5 fruit fly cellular contexts compared by ENCODE assay signal in the genomic region with DNA sequence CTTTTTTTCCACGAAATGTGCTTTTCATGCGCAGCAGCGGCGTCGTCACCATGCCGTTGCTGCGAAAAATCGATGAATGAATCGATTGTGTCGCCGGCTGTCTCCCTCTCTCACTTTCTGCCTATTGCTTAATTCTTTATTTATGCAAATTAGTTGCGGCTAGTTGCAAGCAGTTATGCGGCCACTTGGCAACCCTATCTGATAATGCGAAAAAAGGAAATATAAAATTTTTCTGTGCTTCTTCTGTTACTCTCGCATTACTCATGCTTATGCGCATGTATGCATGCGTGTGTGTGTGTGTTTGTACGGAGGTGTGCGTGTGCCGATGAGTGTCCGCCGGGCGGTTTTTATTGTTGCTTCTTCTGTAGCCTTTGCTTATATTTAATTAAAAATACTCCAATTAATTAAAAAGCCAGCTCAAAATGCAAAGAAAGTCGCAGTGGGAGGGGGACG.
TF ChIP-seq lines count a peak whose summit lies in the region.

No protein-coding gene starts in this region.

- TF ChIP-seq CTCF in whole organism, embryonic (GFP tag; optimal IDR thresholded peaks at IDR 0.05; lab: Kevin White, UChicago) = no peak

TF ChIP-seq in whole organism, adult, 20 proteins besides CTCF, POLR2A, EP300 and RAD21:
- TF ChIP-seq Hr96 (GFP tag; optimal IDR thresholded peaks at IDR 0.05; lab: Kevin White, UChicago) (peak; percentile 38), kay (GFP tag; lab: Kevin White, UChicago; ENCODE audit: borderline replicate concordance) (peak; percentile 96), pad (GFP tag; optimal IDR thresholded peaks at IDR 0.05; lab: Kevin White, UChicago) (no peak), CG14711 (tag; optimal IDR thresholded peaks at IDR 0.05; lab: Kevin White, UChicago) (peak; percentile 94)

TF ChIP-seq in whole organism, embryonic, 481 proteins besides CTCF, POLR2A, EP300 and RAD21 (continues in another document):
- peak in 1 of 2 experiments; percentile 15 for TF ChIP-seq Pdp1 (GFP tag; optimal IDR thresholded peaks at IDR 0.05; lab: Kevin White, UChicago)
- TF ChIP-seq CG12104 (GFP tag; optimal IDR thresholded peaks at IDR 0.05; lab: Kevin White, UChicago) = no peak
- TF ChIP-seq dan (GFP tag; IDR thresholded peaks at IDR 0.05; lab: Robert Waterston, UW) = no peak
- no peak for TF ChIP-seq jigr1 (GFP tag; IDR thresholded peaks at IDR 0.05; lab: Robert Waterston, UW)
- TF ChIP-seq ems (GFP tag; optimal IDR thresholded peaks at IDR 0.05; lab: Kevin White, UChicago) = peak; percentile 39
- peak; percentile 0 for TF ChIP-seq MTF-1 (GFP tag; optimal IDR thresholded peaks at IDR 0.05; lab: Kevin White, UChicago; ENCODE audit: borderline replicate concordance)
- TF ChIP-seq abd-A (tag; optimal IDR thresholded peaks at IDR 0.05; lab: Kevin White, UChicago) = peak; percentile 9
- 0 out of 2 replicates have a peak, but pooled peaks have one; percentile 3 for TF ChIP-seq seq (GFP tag; IDR thresholded peaks at IDR 0.05; lab: Robert Waterston, UW)
- TF ChIP-seq rib (GFP tag; IDR thresholded peaks at IDR 0.05; lab: Robert Waterston, UW) = peak; percentile 10; the same call in 1 of the 2 replicates
- no peak for TF ChIP-seq CG11696 (GFP tag; IDR thresholded peaks at IDR 0.05; lab: Robert Waterston, UW)
- peak; percentile 49 for TF ChIP-seq mirr (GFP tag; optimal IDR thresholded peaks at IDR 0.05; lab: Kevin White, UChicago)
- TF ChIP-seq CG33213 (GFP tag; optimal IDR thresholded peaks at IDR 0.05; lab: Kevin White, UChicago) = peak; percentile 10
- TF ChIP-seq CG14014 (GFP tag; IDR thresholded peaks at IDR 0.05; lab: Robert Waterston, UW) = 0 out of 2 replicates have a peak, but pooled peaks have one; percentile 25
- TF ChIP-seq CG4282 (GFP tag; optimal IDR thresholded peaks at IDR 0.05; lab: Kevin White, UChicago) = peak; percentile 21
- peak; percentile 13 for TF ChIP-seq maf-S (GFP tag; optimal IDR thresholded peaks at IDR 0.05; lab: Kevin White, UChicago)
- TF ChIP-seq vvl (GFP tag; IDR thresholded peaks at IDR 0.05; lab: Robert Waterston, UW) = peak; percentile 71
- peak; percentile 8 for TF ChIP-seq CG3281 (GFP tag; optimal IDR thresholded peaks at IDR 0.05; lab: Kevin White, UChicago)
- peak; percentile 2 for TF ChIP-seq CG7839 (tag; optimal IDR thresholded peaks at IDR 0.05; lab: Kevin White, UChicago)
- peak; percentile 3 for TF ChIP-seq schlank (tag; optimal IDR thresholded peaks at IDR 0.05; lab: Kevin White, UChicago)

TF ChIP-seq in whole organism, prepupa, 60 proteins besides CTCF, POLR2A, EP300 and RAD21 (continues in another document):
- peak; percentile 14 for TF ChIP-seq Eip75B (GFP tag; optimal IDR thresholded peaks at IDR 0.05; lab: Kevin White, UChicago)
- no peak for TF ChIP-seq Lpt (GFP tag; optimal IDR thresholded peaks at IDR 0.05; lab: Kevin White, UChicago)
- peak; percentile 18 for TF ChIP-seq CG10631 (GFP tag; optimal IDR thresholded peaks at IDR 0.05; lab: Kevin White, UChicago)
- TF ChIP-seq salr (GFP tag; optimal IDR thresholded peaks at IDR 0.05; lab: Kevin White, UChicago) = no peak
- TF ChIP-seq pdm3 (GFP tag; optimal IDR thresholded peaks at IDR 0.05; lab: Kevin White, UChicago) = peak; percentile 40
- peak; percentile 44 for TF ChIP-seq esn (GFP tag; optimal IDR thresholded peaks at IDR 0.05; lab: Kevin White, UChicago)
- TF ChIP-seq CG6854 (GFP tag; optimal IDR thresholded peaks at IDR 0.05; lab: Kevin White, UChicago) = no peak
- peak; percentile 41 for TF ChIP-seq CG3919 (GFP tag; optimal IDR thresholded peaks at IDR 0.05; lab: Kevin White, UChicago)
- peak; percentile 28; the same call in 1 of the 2 replicates for TF ChIP-seq CG15336 (GFP tag; IDR thresholded peaks at IDR 0.05; lab: Robert Waterston, UW)
- TF ChIP-seq CG7368 (GFP tag; optimal IDR thresholded peaks at IDR 0.05; lab: Kevin White, UChicago) = peak; percentile 31
- no peak for TF ChIP-seq fkh (GFP tag; optimal IDR thresholded peaks at IDR 0.05; lab: Kevin White, UChicago)
- no peak for TF ChIP-seq CG11762 (GFP tag; optimal IDR thresholded peaks at IDR 0.05; lab: Kevin White, UChicago; ENCODE audit: insufficient read depth)
- peak; percentile 5 for TF ChIP-seq CG3032 (tag; optimal IDR thresholded peaks at IDR 0.05; lab: Kevin White, UChicago)
- TF ChIP-seq vri (GFP tag; optimal IDR thresholded peaks at IDR 0.05; lab: Kevin White, UChicago) = peak; percentile 16
- TF ChIP-seq Smox (GFP tag; optimal IDR thresholded peaks at IDR 0.05; lab: Kevin White, UChicago) = no peak
- no peak for TF ChIP-seq cyc (GFP tag; optimal IDR thresholded peaks at IDR 0.05; lab: Kevin White, UChicago)
- 0 out of 2 replicates have a peak, but pooled peaks have one; percentile 35 for TF ChIP-seq Gug (GFP tag; IDR thresholded peaks at IDR 0.05; lab: Robert Waterston, UW)
- TF ChIP-seq CG16779 (tag; optimal IDR thresholded peaks at IDR 0.05; lab: Kevin White, UChicago) = no peak
- peak; percentile 10 for TF ChIP-seq Ets96B (tag; optimal IDR thresholded peaks at IDR 0.05; lab: Kevin White, UChicago)
- no peak for TF ChIP-seq Sox14 (GFP tag; optimal IDR thresholded peaks at IDR 0.05; lab: Kevin White, UChicago)
- TF ChIP-seq OdsH (GFP tag; optimal IDR thresholded peaks at IDR 0.05; lab: Kevin White, UChicago) = peak; percentile 41

TF ChIP-seq in whole organism, pupa, 21 proteins besides CTCF, POLR2A, EP300 and RAD21:
- TF ChIP-seq gl (tag; optimal IDR thresholded peaks at IDR 0.05; lab: Kevin White, UChicago) (no peak), CG9948 (tag; optimal IDR thresholded peaks at IDR 0.05; lab: Kevin White, UChicago) (no peak), CG34367 (tag; optimal IDR thresholded peaks at IDR 0.05; lab: Kevin White, UChicago) (no peak), CG17806 (tag; optimal IDR thresholded peaks at IDR 0.05; lab: Kevin White, UChicago) (no peak), CG32121 (GFP tag; IDR thresholded peaks at IDR 0.05; lab: Robert Waterston, UW) (peak; percentile 55; the same call in 1 of the 2 replicates), CG8301 (tag; optimal IDR thresholded peaks at IDR 0.05; lab: Kevin White, UChicago) (peak; percentile 9), Snoo (tag; optimal IDR thresholded peaks at IDR 0.05; lab: Kevin White, UChicago) (peak; percentile 37), rn (GFP tag; IDR thresholded peaks at IDR 0.05; lab: Robert Waterston, UW) (no peak), CG10348 (GFP tag; IDR thresholded peaks at IDR 0.05; lab: Robert Waterston, UW) (no peak), D1 (tag; optimal IDR thresholded peaks at IDR 0.05; lab: Kevin White, UChicago) (no peak), CG14655 (GFP tag; optimal IDR thresholded peaks at IDR 0.05; lab: Kevin White, UChicago) (peak; percentile 39), Pif1B (GFP tag; optimal IDR thresholded peaks at IDR 0.05; lab: Kevin White, UChicago) (peak; percentile 39), CG8159 (tag; optimal IDR thresholded peaks at IDR 0.05; lab: Kevin White, UChicago) (peak; percentile 16), CG13204 (GFP tag; optimal IDR thresholded peaks at IDR 0.05; lab: Kevin White, UChicago) (no peak), Ets98B (GFP tag; IDR thresholded peaks at IDR 0.05; lab: Robert Waterston, UW) (peak; percentile 71), fd96Ca (GFP tag; IDR thresholded peaks at IDR 0.05; lab: Robert Waterston, UW) (peak; percentile 71), CG4496 (GFP tag; IDR thresholded peaks at IDR 0.05; lab: Robert Waterston, UW) (peak; percentile 67), CG15710 (tag; optimal IDR thresholded peaks at IDR 0.05; lab: Kevin White, UChicago) (peak; percentile 11), Pif1A (GFP tag; optimal IDR thresholded peaks at IDR 0.05; lab: Kevin White, UChicago) (peak; percentile 41), EcR (GFP tag; optimal IDR thresholded peaks at IDR 0.05; lab: Kevin White, UChicago) (no peak), CG12605 (GFP tag; IDR thresholded peaks at IDR 0.05; lab: Robert Waterston, UW) (no peak)

TF ChIP-seq in whole organism, wandering third instar larva, 38 proteins besides CTCF, POLR2A, EP300 and RAD21:
- TF ChIP-seq Jra (GFP tag; optimal IDR thresholded peaks at IDR 0.05; lab: Kevin White, UChicago) = peak; percentile 59
- TF ChIP-seq h (GFP tag; optimal IDR thresholded peaks at IDR 0.05; lab: Kevin White, UChicago) = no peak
- TF ChIP-seq br (GFP tag; optimal IDR thresholded peaks at IDR 0.05; lab: Kevin White, UChicago) = peak; percentile 19
- TF ChIP-seq foxo (GFP tag; optimal IDR thresholded peaks at IDR 0.05; lab: Kevin White, UChicago) = peak in 1 of 2 experiments; percentile 51
- TF ChIP-seq dmrt93B (GFP tag; optimal IDR thresholded peaks at IDR 0.05; lab: Kevin White, UChicago) = no peak
- no peak for TF ChIP-seq CrebA (GFP tag; optimal IDR thresholded peaks at IDR 0.05; lab: Kevin White, UChicago; ENCODE audit: borderline replicate concordance)
- TF ChIP-seq N (GFP tag; optimal IDR thresholded peaks at IDR 0.05; lab: Kevin White, UChicago) = no peak
- TF ChIP-seq Rel (GFP tag; optimal IDR thresholded peaks at IDR 0.05; lab: Kevin White, UChicago) = peak; percentile 30
- TF ChIP-seq Rel (tag; optimal IDR thresholded peaks at IDR 0.05; lab: Kevin White, UChicago) = no peak
- TF ChIP-seq brk (GFP tag; optimal IDR thresholded peaks at IDR 0.05; lab: Kevin White, UChicago) = peak; percentile 9
- peak; percentile 41 for TF ChIP-seq rgr (GFP tag; optimal IDR thresholded peaks at IDR 0.05; lab: Kevin White, UChicago)
- TF ChIP-seq woc (GFP tag; optimal IDR thresholded peaks at IDR 0.05; lab: Kevin White, UChicago) = no peak
- peak; percentile 29 for TF ChIP-seq HLH106 (tag; optimal IDR thresholded peaks at IDR 0.05; lab: Kevin White, UChicago)
- peak; percentile 45 for TF ChIP-seq ey (GFP tag; optimal IDR thresholded peaks at IDR 0.05; lab: Kevin White, UChicago)
- TF ChIP-seq Hr83 (GFP tag; optimal IDR thresholded peaks at IDR 0.05; lab: Kevin White, UChicago; ENCODE audit: poor library complexity, severe bottlenecking) = no peak
- peak; percentile 7 for TF ChIP-seq fru (GFP tag; optimal IDR thresholded peaks at IDR 0.05; lab: Kevin White, UChicago)
TF ChIP-seq in whole organism, wandering third instar larva: peak in this region for 9.
